Worm (Caenorhabditis elegans): ENCODE measurements around the gene smvt-1.

- no peak for TF ChIP-seq tbx-7 (tag; optimal IDR thresholded peaks at IDR 0.05)
- TF ChIP-seq odd-2 (tag; optimal IDR thresholded peaks at IDR 0.05): no peak
- TF ChIP-seq hlh-8 (tag; optimal IDR thresholded peaks at IDR 0.05): no peak
- no peak for TF ChIP-seq rnt-1 (tag; optimal IDR thresholded peaks at IDR 0.05)
- TF ChIP-seq ceh-24 (tag; optimal IDR thresholded peaks at IDR 0.05): no peak
- no peak for TF ChIP-seq sox-4 (tag; optimal IDR thresholded peaks at IDR 0.05)
- no peak for TF ChIP-seq F13H6.1 (tag; optimal IDR thresholded peaks at IDR 0.05)
- no peak for TF ChIP-seq ceh-22 (tag; optimal IDR thresholded peaks at IDR 0.05)
- TF ChIP-seq sox-2 (GFP tag; IDR thresholded peaks at IDR 0.05): no peak
- TF ChIP-seq ama-1 (optimal IDR thresholded peaks at IDR 0.05): no peak
- no peak for TF ChIP-seq dve-1 (tag; optimal IDR thresholded peaks at IDR 0.05)
Observed at ce11 chrX:2527194-2527593, 21.6 kb downstream of the smvt-1 start.
